Worm (Caenorhabditis elegans): ENCODE data around the gene C09G9.5.

ce11 chrIV:8873847-8874246, 12.5 kb upstream of the C09G9.5 start, which contains the start of gene hdl-2:
- no peak for TF ChIP-seq attf-5 (GFP tag; optimal IDR thresholded peaks at IDR 0.05)
- no peak for TF ChIP-seq mes-4 (tag; optimal IDR thresholded peaks at IDR 0.05)
- TF ChIP-seq snpc-1.1 (tag; optimal IDR thresholded peaks at IDR 0.05; ENCODE audit: insufficient read depth): no peak
- TF ChIP-seq tlf-1 (GFP tag; optimal IDR thresholded peaks at IDR 0.05): no peak
- no peak for TF ChIP-seq bed-1 (GFP tag; IDR thresholded peaks at IDR 0.05)

Measured in whole organism, young adult.